Fruit fly (Drosophila melanogaster) whole organism, prepupa: Measurements from ENCODE around the gene CG31549.

ENCODE experiments used
- cyc ChIP-seq: fragments of 200-800 bp; sonication (Bioruptor generic); optimal IDR thresholded peaks from 3 replicates; lab custom pipeline; 2016; ENCODE audit warnings: missing biosample characterization, missing genetic modification characterization
- fd85E ChIP-seq: fragments of 200-800 bp; sonication (Bioruptor generic); optimal IDR thresholded peaks from 3 replicates; lab custom pipeline; 2016; ENCODE audit warnings: missing biosample characterization, missing genetic modification characterization
- vri ChIP-seq: fragments of 200-800 bp; sonication (Bioruptor generic); optimal IDR thresholded peaks from 3 replicates; lab custom pipeline; 2016; ENCODE audit warnings: missing biosample characterization, mild to moderate bottlenecking, missing genetic modification characterization

DNA sequence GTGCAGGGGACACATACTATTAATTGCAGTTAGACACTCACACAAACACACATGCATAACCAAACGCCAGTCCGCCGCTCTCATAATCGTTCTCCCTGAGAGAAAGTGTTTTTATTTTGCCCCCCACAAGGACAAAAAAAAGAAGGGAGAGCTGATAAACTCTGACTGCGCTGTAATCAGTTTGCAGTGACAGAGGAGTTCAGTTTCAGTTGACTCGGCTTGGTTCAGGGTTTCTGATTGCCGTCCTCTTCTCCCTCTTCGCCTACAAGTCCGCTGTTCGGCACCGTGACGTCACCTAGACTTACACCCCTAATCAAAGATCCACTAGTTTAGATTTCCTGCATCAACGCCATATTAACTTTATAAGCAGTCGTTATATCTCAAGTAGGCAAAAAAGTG, 39.3 kb downstream of the CG31549 start:
- TF ChIP-seq cyc (GFP tag; lab: Kevin White, UChicago) (no peak), vri (GFP tag; lab: Kevin White, UChicago) (no peak), fd85E (GFP tag; lab: Kevin White, UChicago) (no peak)
